Worm (Caenorhabditis elegans) whole organism, L3 larva: ENCODE measurements around the gene F36A4.1.

ENCODE experiments used
- ama-1 ChIP-seq: fragments of 150-350 bp; optimal IDR thresholded peaks from 2 replicates; lab custom pipeline; 2018
- ceh-16 ChIP-seq: sonication (generic microtip); optimal IDR thresholded peaks from 2 replicates; lab custom pipeline; 2017; ENCODE audit warnings: missing biosample characterization, missing genetic modification characterization
- ceh-82 ChIP-seq: fragments of 150-350 bp; optimal IDR thresholded peaks from 2 replicates; lab custom pipeline; 2014; ENCODE audit warnings: missing biosample characterization, missing genetic modification characterization
- elt-2 ChIP-seq: sonication (generic microtip); optimal IDR thresholded peaks from 2 replicates; lab custom pipeline; 2016; ENCODE audit warnings: missing genetic modification reagents, mild to moderate bottlenecking, missing genetic modification characterization, missing compliant biosample characterization
- fkh-10 ChIP-seq: sonication (generic microtip); optimal IDR thresholded peaks from 2 replicates; lab custom pipeline; 2017; ENCODE audit warnings: missing biosample characterization, missing genetic modification reagents, missing genetic modification characterization
- lin-15B ChIP-seq: fragments of 150-350 bp; optimal IDR thresholded peaks from 2 replicates; lab custom pipeline; 2014; ENCODE audit warnings: missing biosample characterization, missing genetic modification characterization
- nfya-1 ChIP-seq: sonication (generic microtip); optimal IDR thresholded peaks from 2 replicates; lab custom pipeline; 2017; ENCODE audit warnings: missing genetic modification characterization, mild to moderate bottlenecking, missing compliant biosample characterization, antibody characterized with exemption, moderate library complexity; ENCODE audit not compliant: insufficient read depth
- nhr-12 ChIP-seq: fragments of 150-350 bp; optimal IDR thresholded peaks from 2 replicates; lab custom pipeline; 2014; ENCODE audit warnings: missing biosample characterization, missing genetic modification characterization
- nhr-237 ChIP-seq: fragments of 150-350 bp; optimal IDR thresholded peaks from 2 replicates; lab custom pipeline; 2014; ENCODE audit warnings: missing biosample characterization, missing genetic modification characterization
- nhr-76 ChIP-seq: fragments of 150-350 bp; sonication (generic microtip); optimal IDR thresholded peaks from 5 replicates; lab custom pipeline; 2014; ENCODE audit warnings: missing biosample characterization, missing genetic modification characterization
- snpc-4 ChIP-seq: fragments of 150-350 bp; optimal IDR thresholded peaks from 2 replicates; lab custom pipeline; 2014; ENCODE audit warnings: missing biosample characterization, missing genetic modification characterization
- unc-62 ChIP-seq: fragments of 150-350 bp; sonication (generic microtip); optimal IDR thresholded peaks from 4 replicates; lab custom pipeline; 2014; ENCODE audit warnings: missing biosample characterization, missing genetic modification reagents, missing genetic modification characterization

- no peak for TF ChIP-seq ama-1 (lab: Kevin White, UChicago)
- no peak for TF ChIP-seq nhr-76
- TF ChIP-seq elt-2 (tag; lab: Kevin White, UChicago), result no peak
- no peak for TF ChIP-seq unc-62
- no peak for TF ChIP-seq fkh-10 (GFP tag; lab: Kevin White, UChicago)
- TF ChIP-seq nfya-1, result no peak
- no peak for TF ChIP-seq nhr-12 (tag; lab: Kevin White, UChicago)
- TF ChIP-seq snpc-4 (tag; lab: Kevin White, UChicago), result no peak
- no peak for TF ChIP-seq nhr-237
- no peak for TF ChIP-seq ceh-16
- TF ChIP-seq lin-15B (tag; lab: Kevin White, UChicago), result no peak
- TF ChIP-seq ceh-82 (tag; lab: Kevin White, UChicago), result no peak
Observed at ce11 chrIV:4288332-4288731, 16.1 kb downstream of the F36A4.1 start, which contains the start of gene srv-4.
